Fruit fly (Drosophila melanogaster): ENCODE measurements around the gene Vps45.

Vps45 gene

dm6 chr3R:9598099-9598498, 34.4 kb downstream of the Vps45 start (continued):
- no peak for TF ChIP-seq Stat92E (GFP tag; optimal IDR thresholded peaks at IDR 0.05)
- TF ChIP-seq CG7745 (tag; optimal IDR thresholded peaks at IDR 0.05), result no peak
- no peak for TF ChIP-seq bigmax (GFP tag; optimal IDR thresholded peaks at IDR 0.05)
- TF ChIP-seq sob (GFP tag; IDR thresholded peaks at IDR 0.05), result peak; percentile 20; the same call in 1 of the 2 replicates
- TF ChIP-seq al (GFP tag; IDR thresholded peaks at IDR 0.05), result no peak
- TF ChIP-seq ERR (GFP tag; optimal IDR thresholded peaks at IDR 0.05), result no peak
- TF ChIP-seq ewg (GFP tag; optimal IDR thresholded peaks at IDR 0.05), result peak; percentile 48
- no peak for TF ChIP-seq CG13123 (GFP tag; optimal IDR thresholded peaks at IDR 0.05)
- TF ChIP-seq usp (GFP tag; optimal IDR thresholded peaks at IDR 0.05), result no peak
- TF ChIP-seq Sry-β (GFP tag; optimal IDR thresholded peaks at IDR 0.05), result no peak
- no peak for TF ChIP-seq YL-1 (GFP tag; optimal IDR thresholded peaks at IDR 0.05)
- TF ChIP-seq Sox102F (GFP tag; optimal IDR thresholded peaks at IDR 0.05), result peak; percentile 77
- no peak for TF ChIP-seq fu2 (GFP tag; optimal IDR thresholded peaks at IDR 0.05)
- TF ChIP-seq CG8388 (GFP tag; optimal IDR thresholded peaks at IDR 0.05), result peak; percentile 66
- TF ChIP-seq CG6689 (GFP tag; IDR thresholded peaks at IDR 0.05), result peak; percentile 24; the same call in 1 of the 2 replicates
- TF ChIP-seq bbx (GFP tag; IDR thresholded peaks at IDR 0.05; ENCODE audit: partially characterized antibody), result no peak
- peak; percentile 73 for TF ChIP-seq Drgx (GFP tag; IDR thresholded peaks at IDR 0.05)
- TF ChIP-seq Six4 (GFP tag; optimal IDR thresholded peaks at IDR 0.05), result no peak
- TF ChIP-seq HmgD (GFP tag; optimal IDR thresholded peaks at IDR 0.05), result no peak
- TF ChIP-seq hbn (GFP tag; IDR thresholded peaks at IDR 0.05; ENCODE audit: partially characterized antibody), result no peak
- TF ChIP-seq sug (tag; optimal IDR thresholded peaks at IDR 0.05), result no peak
- TF ChIP-seq vfl (GFP tag; optimal IDR thresholded peaks at IDR 0.05), result no peak
- TF ChIP-seq Atf6 (GFP tag; IDR thresholded peaks at IDR 0.05), result no peak
- peak; percentile 37 for TF ChIP-seq lab (GFP tag; optimal IDR thresholded peaks at IDR 0.05)
- peak; percentile 54 for TF ChIP-seq CG3407 (GFP tag; optimal IDR thresholded peaks at IDR 0.05)
- no peak for TF ChIP-seq sr (GFP tag; IDR thresholded peaks at IDR 0.05)
- peak; percentile 51 for TF ChIP-seq Atf3 (GFP tag; optimal IDR thresholded peaks at IDR 0.05)
- no peak for TF ChIP-seq rib (GFP tag; IDR thresholded peaks at IDR 0.05)
- TF ChIP-seq CG9876 (GFP tag; optimal IDR thresholded peaks at IDR 0.05), result no peak
- TF ChIP-seq CG15269 (tag; optimal IDR thresholded peaks at IDR 0.05), result peak; percentile 13
- TF ChIP-seq dati (GFP tag; IDR thresholded peaks at IDR 0.05), result no peak
- TF ChIP-seq Myb (GFP tag; optimal IDR thresholded peaks at IDR 0.05), result no peak
- TF ChIP-seq Rfx (GFP tag; IDR thresholded peaks at IDR 0.05), result no peak
- 0 out of 3 replicates have a peak, but pooled peaks have one; percentile 43 for TF ChIP-seq CG17361 (GFP tag; IDR thresholded peaks at IDR 0.05)
- no peak for TF ChIP-seq CG15011 (GFP tag; optimal IDR thresholded peaks at IDR 0.05)
- no peak for TF ChIP-seq CG3838 (GFP tag; optimal IDR thresholded peaks at IDR 0.05)
- no peak for TF ChIP-seq CG14050 (GFP tag; IDR thresholded peaks at IDR 0.05)
- TF ChIP-seq gt (GFP tag; IDR thresholded peaks at IDR 0.05), result no peak
- no peak for TF ChIP-seq CG10147 (GFP tag; optimal IDR thresholded peaks at IDR 0.05)
- TF ChIP-seq CG12659 (GFP tag; optimal IDR thresholded peaks at IDR 0.05), result peak; percentile 14
- no peak for TF ChIP-seq peb (GFP tag; IDR thresholded peaks at IDR 0.05)
- TF ChIP-seq gfzf (GFP tag; optimal IDR thresholded peaks at IDR 0.05), result no peak
- TF ChIP-seq pnt (GFP tag; optimal IDR thresholded peaks at IDR 0.05), result peak; percentile 56
- TF ChIP-seq CG17186 (GFP tag; optimal IDR thresholded peaks at IDR 0.05), result peak; percentile 33
- peak; percentile 26 for TF ChIP-seq ab (GFP tag; optimal IDR thresholded peaks at IDR 0.05)
- peak; percentile 26 for TF ChIP-seq CG12236 (GFP tag; optimal IDR thresholded peaks at IDR 0.05)
- peak; percentile 49 for TF ChIP-seq CG1602 (GFP tag; optimal IDR thresholded peaks at IDR 0.05)
- peak; percentile 8; the same call in 1 of the 2 replicates for TF ChIP-seq slbo (GFP tag; IDR thresholded peaks at IDR 0.05)
- TF ChIP-seq schlank (tag; optimal IDR thresholded peaks at IDR 0.05), result no peak
- no peak for TF ChIP-seq unc-4 (GFP tag; IDR thresholded peaks at IDR 0.05; ENCODE audit: partially characterized antibody)
- TF ChIP-seq Fer2 (tag; optimal IDR thresholded peaks at IDR 0.05), result no peak
- no peak for TF ChIP-seq Fer3 (tag; optimal IDR thresholded peaks at IDR 0.05)

Measured in whole organism, embryonic.